Fruit fly (Drosophila melanogaster): Measurements from ENCODE around the gene Ref1.

dm6 chr3R:7037250-7037802 is 42.9 kb downstream of the Ref1 start:
- TF ChIP-seq CG2712 (tag; optimal IDR thresholded peaks at IDR 0.05), result peak; percentile 14
- no peak for TF ChIP-seq CG3726 (GFP tag; IDR thresholded peaks at IDR 0.05)
- TF ChIP-seq slbo (GFP tag; IDR thresholded peaks at IDR 0.05), result no peak
- peak; percentile 93 for TF ChIP-seq CG15479 (GFP tag; optimal IDR thresholded peaks at IDR 0.05)
- TF ChIP-seq CG17186 (GFP tag; optimal IDR thresholded peaks at IDR 0.05), result no peak
- no peak for TF ChIP-seq ranshi (GFP tag; IDR thresholded peaks at IDR 0.05)
- no peak for TF ChIP-seq pan (optimal IDR thresholded peaks at IDR 0.05)
- no peak for TF ChIP-seq pan (GFP tag; optimal IDR thresholded peaks at IDR 0.05 in 1 of 2, IDR thresholded peaks at IDR 0.05 in 1 of 2)
- no peak for TF ChIP-seq pum (GFP tag; optimal IDR thresholded peaks at IDR 0.05)

All from whole organism, embryonic.